Worm (Caenorhabditis elegans) whole organism, early embryonic: Measurements from ENCODE around the gene F10B5.3.

Experiments used
- aly-1 ChIP-seq: sonication (generic microtip); optimal IDR thresholded peaks from 2 replicates; lab custom pipeline; 2016; ENCODE audit warnings: missing genetic modification characterization, missing compliant biosample characterization
- ama-1 ChIP-seq: fragments of 150-350 bp; optimal IDR thresholded peaks from 2 replicates; lab custom pipeline; 2014
- flt-1 ChIP-seq: fragments of 200-800 bp; sonication (Bioruptor generic); IDR thresholded peaks from 2 replicates; pipeline ENCODE4 v1.3.6; 2022; ENCODE audit warnings: missing genetic modification characterization, missing compliant biosample characterization
- hmbx-1 ChIP-seq: sonication (generic microtip); optimal IDR thresholded peaks from 2 replicates; lab custom pipeline; 2016; ENCODE audit warnings: mild to moderate bottlenecking, missing genetic modification characterization, missing compliant biosample characterization
- hnd-1 ChIP-seq: sonication (generic microtip); optimal IDR thresholded peaks from 2 replicates; lab custom pipeline; 2016; ENCODE audit warnings: missing genetic modification characterization, missing compliant biosample characterization
- scrt-1 ChIP-seq: fragments of 200-800 bp; sonication (Bioruptor generic); IDR thresholded peaks from 2 replicates; pipeline ENCODE4 v1.3.6; 2022; ENCODE audit warnings: missing genetic modification characterization, missing compliant biosample characterization
- tbx-11 ChIP-seq: fragments of 200-800 bp; sonication (Bioruptor generic); IDR thresholded peaks from 2 replicates; pipeline ENCODE4 v1.3.6; 2022; ENCODE audit warnings: missing genetic modification characterization, missing compliant biosample characterization

DNA sequence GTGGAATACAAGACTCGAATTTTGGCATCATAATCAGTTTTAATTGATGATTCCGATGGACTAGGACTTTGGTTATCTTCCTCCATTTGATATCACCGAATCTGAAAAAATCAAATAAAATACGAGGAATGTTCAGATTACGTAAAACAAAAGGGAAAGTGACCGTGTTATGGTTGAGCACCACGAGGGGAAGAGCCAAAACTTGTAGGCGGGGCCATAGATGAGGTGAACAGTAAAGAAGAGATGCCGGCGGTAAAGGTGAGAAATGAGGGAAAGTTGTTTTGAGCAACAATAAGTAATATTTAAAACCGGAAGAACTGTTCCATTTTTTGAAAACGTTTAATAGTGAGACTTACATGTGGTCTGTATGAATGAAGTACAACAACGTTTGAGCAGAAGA is at the start of gene F10B5.3:
- TF ChIP-seq hnd-1 (no peak), ama-1 (lab: Kevin White, UChicago) (no peak), tbx-11 (no peak), scrt-1 (GFP tag; lab: Robert Waterston, UW) (no peak), aly-1 (tag; lab: Kevin White, UChicago) (no peak), hmbx-1 (tag; lab: Kevin White, UChicago) (no peak), flt-1 (no peak)
